Fruit fly (Drosophila melanogaster) whole organism, prepupa: ENCODE data around the gene ftz.

Experiments
- CG16779 ChIP-seq: fragments of 200-800 bp; sonication (Bioruptor generic); optimal IDR thresholded peaks from 3 replicates; lab custom pipeline; 2017; ENCODE audit warnings: missing biosample characterization, mild to moderate bottlenecking, missing genetic modification characterization
- CG3032 ChIP-seq: fragments of 200-800 bp; optimal IDR thresholded peaks from 2 replicates; lab custom pipeline; 2019; ENCODE audit warnings: missing biosample characterization, mild to moderate bottlenecking, missing genetic modification characterization, moderate library complexity
- CG6276 ChIP-seq: fragments of 200-800 bp; sonication (Bioruptor generic); optimal IDR thresholded peaks from 2 replicates; lab custom pipeline; 2017; ENCODE audit warnings: missing biosample characterization, mild to moderate bottlenecking, missing genetic modification characterization
- CG6854 ChIP-seq: fragments of 200-800 bp; sonication (Bioruptor generic); optimal IDR thresholded peaks from 2 replicates; lab custom pipeline; 2017; ENCODE audit warnings: missing biosample characterization, mild to moderate bottlenecking, missing genetic modification characterization
- CG9139 ChIP-seq: fragments of 200-800 bp; sonication (Bioruptor generic); optimal IDR thresholded peaks from 3 replicates; lab custom pipeline; 2017; ENCODE audit warnings: missing biosample characterization, mild to moderate bottlenecking, missing genetic modification characterization
- Ets21C ChIP-seq: fragments of 200-800 bp; sonication (Bioruptor generic); optimal IDR thresholded peaks from 3 replicates; lab custom pipeline; 2016; ENCODE audit warnings: missing biosample characterization, missing genetic modification characterization
- Hr4 ChIP-seq: fragments of 200-800 bp; sonication (Bioruptor generic); optimal IDR thresholded peaks from 3 replicates; lab custom pipeline; 2016; ENCODE audit warnings: missing biosample characterization, missing genetic modification characterization
- Lpt ChIP-seq: fragments of 200-800 bp; sonication (Bioruptor generic); optimal IDR thresholded peaks from 3 replicates; lab custom pipeline; 2016; ENCODE audit warnings: missing biosample characterization, missing genetic modification characterization
- OdsH ChIP-seq: fragments of 200-800 bp; sonication (Bioruptor generic); optimal IDR thresholded peaks from 3 replicates; lab custom pipeline; 2016; ENCODE audit warnings: missing biosample characterization, missing genetic modification characterization
- Sox102F ChIP-seq: fragments of 200-800 bp; sonication (Bioruptor generic); optimal IDR thresholded peaks from 2 replicates; lab custom pipeline; 2016; ENCODE audit warnings: missing biosample characterization, mild to moderate bottlenecking, missing genetic modification characterization
- esn ChIP-seq: fragments of 200-800 bp; sonication (Bioruptor generic); optimal IDR thresholded peaks from 2 replicates; lab custom pipeline; 2016; ENCODE audit warnings: missing biosample characterization, mild to moderate bottlenecking, missing genetic modification characterization, moderate library complexity
- fd85E ChIP-seq: fragments of 200-800 bp; sonication (Bioruptor generic); optimal IDR thresholded peaks from 3 replicates; lab custom pipeline; 2016; ENCODE audit warnings: missing biosample characterization, missing genetic modification characterization

dm6 chr3R:6816272-6816980, 47.7 kb upstream of the ftz start:
- TF ChIP-seq OdsH (GFP tag; lab: Kevin White, UChicago) (no peak), Sox102F (GFP tag; lab: Kevin White, UChicago) (peak; percentile 28), CG3032 (no peak), CG16779 (no peak), Hr4 (GFP tag; lab: Kevin White, UChicago) (no peak), fd85E (GFP tag; lab: Kevin White, UChicago) (no peak), Ets21C (GFP tag; lab: Kevin White, UChicago) (no peak), Lpt (GFP tag; lab: Kevin White, UChicago) (no peak), CG6276 (no peak), esn (GFP tag; lab: Kevin White, UChicago) (peak; percentile 36), CG6854 (GFP tag; lab: Kevin White, UChicago) (peak; percentile 44), CG9139 (GFP tag; lab: Kevin White, UChicago) (no peak)
